Fruit fly (Drosophila melanogaster) whole organism, adult: ENCODE data around the gene CG34437.

ENCODE experiments used
- CG12768 ChIP-seq: fragments of 200-800 bp; sonication (Bioruptor generic); optimal IDR thresholded peaks from 2 replicates; lab custom pipeline; 2017; ENCODE audit warnings: missing biosample characterization, missing genetic modification characterization, mild to moderate bottlenecking, moderate library complexity, missing genetic modification reagents
- CG7101 ChIP-seq: fragments of 200-800 bp; sonication (Bioruptor generic); optimal IDR thresholded peaks from 2 replicates; lab custom pipeline; 2018; ENCODE audit warnings: missing biosample characterization, mild to moderate bottlenecking, missing genetic modification characterization, moderate library complexity
- Hr96 ChIP-seq: fragments of 200-800 bp; sonication (Bioruptor generic); optimal IDR thresholded peaks from 2 replicates; lab custom pipeline; 2016; ENCODE audit warnings: missing biosample characterization, missing genetic modification characterization
- cnc ChIP-seq, 2 experiments: fragments of >200 bp; optimal IDR thresholded peaks; 2 replicates each; lab custom pipeline; 2017
- ovo ChIP-seq: fragments of 200-800 bp; sonication (Bioruptor generic); optimal IDR thresholded peaks from 2 replicates; lab custom pipeline; 2016; ENCODE audit warnings: missing biosample characterization, missing genetic modification characterization
- pad ChIP-seq: fragments of 200-800 bp; sonication (Bioruptor generic); optimal IDR thresholded peaks from 3 replicates; lab custom pipeline; 2017; ENCODE audit warnings: missing biosample characterization, missing genetic modification characterization, mild to moderate bottlenecking, moderate library complexity, missing genetic modification reagents

dm6 chr3R:28330266-28331125, 47.0 kb downstream of the CG34437 start:
- TF ChIP-seq cnc (optimal IDR thresholded peaks at IDR 0.05; lab: Kevin White, UChicago) (no peak), Hr96 (GFP tag; lab: Kevin White, UChicago) (no peak), ovo (GFP tag; lab: Kevin White, UChicago) (no peak), pad (GFP tag; lab: Kevin White, UChicago) (no peak), CG7101 (tag; lab: Kevin White, UChicago) (no peak), CG12768 (GFP tag; lab: Kevin White, UChicago) (no peak)
